Worm (Caenorhabditis elegans): Measurements from ENCODE around the gene dod-20.

DNA sequence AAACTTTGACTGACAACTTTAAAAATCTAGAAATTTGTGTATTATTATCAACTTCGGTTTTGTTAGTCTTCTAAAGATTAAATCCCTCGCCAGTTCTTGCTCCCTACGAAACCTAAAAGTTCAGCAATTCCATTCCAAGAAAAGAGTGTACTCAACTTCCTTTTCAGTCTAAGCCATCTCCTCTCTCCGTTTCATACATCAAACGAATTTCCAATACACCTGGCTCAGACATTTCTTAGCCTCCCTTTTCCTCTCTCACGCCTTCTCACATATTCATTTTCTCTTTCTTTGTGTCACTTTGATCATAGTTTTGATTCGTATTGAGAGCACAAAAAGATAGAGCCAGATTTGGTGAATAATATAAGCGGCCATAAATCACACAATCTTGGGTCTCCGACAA, 25.9 kb upstream of the dod-20 start, which contains the start of gene nhr-253:
- TF ChIP-seq zip-5 (tag; optimal IDR thresholded peaks at IDR 0.05) (no peak), tbx-2 (tag; optimal IDR thresholded peaks at IDR 0.05) (no peak), pha-4 (tag; optimal IDR thresholded peaks at IDR 0.05) (no peak), dmd-4 (tag; optimal IDR thresholded peaks at IDR 0.05; ENCODE audit: borderline replicate concordance) (no peak)

Data from whole organism, late embryonic.